Worm (Caenorhabditis elegans) whole organism, L4/young adult: ENCODE data around the gene Y39B6A.30.

Experiments used
- W03F9.2 ChIP-seq: fragments of 150-350 bp; optimal IDR thresholded peaks from 2 replicates; lab custom pipeline; 2014; ENCODE audit warnings: missing biosample characterization, missing genetic modification characterization
- him-1 ChIP-seq: sonication (generic microtip); optimal IDR thresholded peaks from 2 replicates; lab custom pipeline; 2016; ENCODE audit warnings: missing genotype, missing genetic modification reagents, missing genetic modification characterization, missing compliant biosample characterization

ce11 chrV:19010405-19010804 is 4.0 kb upstream of the Y39B6A.30 start:
- TF ChIP-seq him-1 (no peak), W03F9.2 (tag; lab: Kevin White, UChicago) (no peak)
